Worm (Caenorhabditis elegans) whole organism, L2 larva: ENCODE measurements around the gene ccm-2.

ENCODE experiments used
- C34F6.9 ChIP-seq: fragments of 150-350 bp; optimal IDR thresholded peaks from 2 replicates; lab custom pipeline; 2014; ENCODE audit warnings: missing biosample characterization, missing genetic modification characterization
- F13H6.1 ChIP-seq: sonication (generic microtip); optimal IDR thresholded peaks from 2 replicates; lab custom pipeline; 2016; ENCODE audit warnings: missing genetic modification characterization, missing compliant biosample characterization
- R02D3.7 ChIP-seq: fragments of 150-350 bp; optimal IDR thresholded peaks from 2 replicates; lab custom pipeline; 2014; ENCODE audit warnings: missing biosample characterization, missing genetic modification characterization
- Y55F3AM.14 ChIP-seq: fragments of 200-800 bp; sonication (Bioruptor generic); optimal IDR thresholded peaks from 2 replicates; lab custom pipeline; 2018; ENCODE audit warnings: mild to moderate bottlenecking, missing genetic modification characterization, missing compliant biosample characterization
- aly-2 ChIP-seq: fragments of 150-350 bp; optimal IDR thresholded peaks from 2 replicates; lab custom pipeline; 2014; ENCODE audit warnings: missing biosample characterization, missing genetic modification characterization
- ama-1 ChIP-seq: fragments of 150-350 bp; optimal IDR thresholded peaks from 2 replicates; lab custom pipeline; 2018; ENCODE audit warnings: inconsistent platforms
- blmp-1 ChIP-seq: sonication (generic microtip); optimal IDR thresholded peaks from 2 replicates; lab custom pipeline; 2017; ENCODE audit warnings: missing genetic modification characterization, mild to moderate bottlenecking, missing compliant biosample characterization, antibody characterized with exemption, moderate library complexity; ENCODE audit not compliant: insufficient read depth
- ceh-16 ChIP-seq: fragments of 150-350 bp; optimal IDR thresholded peaks from 2 replicates; lab custom pipeline; 2014; ENCODE audit warnings: missing biosample characterization, missing genetic modification characterization
- ceh-82 ChIP-seq: fragments of 150-350 bp; optimal IDR thresholded peaks from 2 replicates; lab custom pipeline; 2014; ENCODE audit warnings: missing biosample characterization, missing genetic modification characterization
- crh-2 ChIP-seq: sonication (generic microtip); optimal IDR thresholded peaks from 2 replicates; lab custom pipeline; 2017; ENCODE audit warnings: missing biosample characterization, missing genetic modification characterization
- dmd-4 ChIP-seq: sonication (generic microtip); optimal IDR thresholded peaks from 2 replicates; lab custom pipeline; 2017; ENCODE audit warnings: missing biosample characterization, missing genetic modification characterization
- egl-27 ChIP-seq: sonication (generic microtip); optimal IDR thresholded peaks from 3 replicates; lab custom pipeline; 2017; ENCODE audit warnings: missing biosample characterization, missing genetic modification reagents, missing genetic modification characterization
- elt-1 ChIP-seq: fragments of 150-350 bp; optimal IDR thresholded peaks from 2 replicates; lab custom pipeline; 2014; ENCODE audit warnings: missing biosample characterization, missing genetic modification characterization
- fos-1 ChIP-seq: fragments of 150-350 bp; optimal IDR thresholded peaks from 2 replicates; lab custom pipeline; 2014; ENCODE audit warnings: missing biosample characterization, missing genetic modification characterization
- gmeb-1 ChIP-seq: fragments of 150-350 bp; optimal IDR thresholded peaks from 2 replicates; lab custom pipeline; 2014; ENCODE audit warnings: missing biosample characterization, missing genetic modification characterization
- lin-39 ChIP-seq: fragments of 150-350 bp; optimal IDR thresholded peaks from 2 replicates; lab custom pipeline; 2014; ENCODE audit warnings: missing biosample characterization, missing genetic modification reagents, missing genetic modification characterization
- mab-5 ChIP-seq: fragments of 150-350 bp; optimal IDR thresholded peaks from 2 replicates; lab custom pipeline; 2014; ENCODE audit warnings: missing biosample characterization, missing genetic modification characterization
- mdl-1 ChIP-seq, 2 experiments: fragments of 150-350 bp in 1 of 2; sonication (generic microtip) in 1 of 2; optimal IDR thresholded peaks; 2 replicates each; lab custom pipeline; 2017; ENCODE audit warnings: missing biosample characterization in 2 of 2, missing genetic modification characterization in 2 of 2
- nhr-10 ChIP-seq: sonication (generic microtip); optimal IDR thresholded peaks from 2 replicates; lab custom pipeline; 2017; ENCODE audit warnings: missing biosample characterization, missing genetic modification characterization
- nhr-12 ChIP-seq: fragments of 150-350 bp; optimal IDR thresholded peaks from 2 replicates; lab custom pipeline; 2014; ENCODE audit warnings: missing biosample characterization, missing genetic modification characterization
- nhr-129 ChIP-seq: fragments of 150-350 bp; optimal IDR thresholded peaks from 2 replicates; lab custom pipeline; 2014; ENCODE audit warnings: missing biosample characterization, missing genetic modification characterization
- nhr-21 ChIP-seq: fragments of 150-350 bp; optimal IDR thresholded peaks from 2 replicates; lab custom pipeline; 2014; ENCODE audit warnings: missing biosample characterization, missing genetic modification characterization
- nhr-23 ChIP-seq: fragments of 150-350 bp; optimal IDR thresholded peaks from 2 replicates; lab custom pipeline; 2014; ENCODE audit warnings: missing biosample characterization, missing genetic modification reagents, missing genetic modification characterization
- nhr-25 ChIP-seq: fragments of 150-350 bp; sonication (generic microtip); optimal IDR thresholded peaks from 3 replicates; lab custom pipeline; 2014; ENCODE audit warnings: missing biosample characterization, missing genetic modification characterization
- nhr-6 ChIP-seq: fragments of 150-350 bp; optimal IDR thresholded peaks from 2 replicates; lab custom pipeline; 2014; ENCODE audit warnings: missing biosample characterization, missing genetic modification characterization
- peb-1 ChIP-seq: fragments of 150-350 bp; optimal IDR thresholded peaks from 2 replicates; lab custom pipeline; 2014; ENCODE audit warnings: missing biosample characterization, missing genetic modification characterization
- sem-4 ChIP-seq: fragments of 150-350 bp; optimal IDR thresholded peaks from 2 replicates; lab custom pipeline; 2014; ENCODE audit warnings: missing biosample characterization, missing genetic modification reagents, missing genetic modification characterization
- sma-3 ChIP-seq: sonication (generic microtip); optimal IDR thresholded peaks from 2 replicates; lab custom pipeline; 2016; ENCODE audit warnings: missing genetic modification reagents, missing genetic modification characterization, missing compliant biosample characterization
- sma-9 ChIP-seq, 2 experiments: fragments of 150-350 bp in 1 of 2; sonication (generic microtip) in 1 of 2; optimal IDR thresholded peaks; 2 replicates each; lab custom pipeline; 2014 to 2016; ENCODE audit warnings: missing genetic modification characterization in 2 of 2, mild to moderate bottlenecking in 1 of 2, missing biosample characterization in 1 of 2, missing compliant biosample characterization in 1 of 2, missing genetic modification reagents in 1 of 2, moderate library complexity in 1 of 2
- snpc-4 ChIP-seq: fragments of 150-350 bp; optimal IDR thresholded peaks from 2 replicates; lab custom pipeline; 2014; ENCODE audit warnings: missing biosample characterization, missing genetic modification characterization
- unc-39 ChIP-seq: fragments of 150-350 bp; optimal IDR thresholded peaks from 2 replicates; lab custom pipeline; 2014; ENCODE audit warnings: missing biosample characterization, missing genetic modification characterization
- unc-55 ChIP-seq: fragments of 150-350 bp; sonication (generic microtip); optimal IDR thresholded peaks from 3 replicates; lab custom pipeline; 2014; ENCODE audit warnings: missing biosample characterization, missing genetic modification reagents, missing genetic modification characterization
- unc-62 ChIP-seq: fragments of 150-350 bp; optimal IDR thresholded peaks from 2 replicates; lab custom pipeline; 2014; ENCODE audit warnings: missing biosample characterization, missing genetic modification reagents, missing genetic modification characterization
- ztf-11 ChIP-seq: sonication (generic microtip); optimal IDR thresholded peaks from 2 replicates; lab custom pipeline; 2017; ENCODE audit warnings: missing biosample characterization, missing genetic modification characterization
- ztf-4 ChIP-seq: fragments of 150-350 bp; optimal IDR thresholded peaks from 2 replicates; lab custom pipeline; 2014; ENCODE audit warnings: missing biosample characterization, missing genetic modification characterization

Gene ccm-2

DNA sequence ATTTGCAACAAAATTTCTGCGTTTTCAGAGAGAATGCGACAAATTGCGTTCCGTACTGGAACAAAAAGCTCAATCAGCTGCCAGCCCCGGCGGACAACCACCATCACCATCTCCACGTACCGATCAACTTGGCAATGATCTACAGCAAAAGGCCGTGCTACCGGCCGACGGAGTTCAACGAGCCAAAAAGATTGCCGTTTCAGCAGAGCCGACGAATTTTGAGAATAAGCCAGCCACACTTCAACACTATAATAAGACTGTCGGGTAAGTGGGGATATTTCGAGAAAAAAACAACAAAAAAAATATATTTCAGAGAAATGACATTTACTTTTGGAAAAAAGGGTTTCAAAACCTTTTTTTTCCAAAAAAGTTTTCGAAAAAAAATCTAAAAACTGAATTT, 28.2 kb downstream of the ccm-2 start:
- TF ChIP-seq sma-9 (GFP tag; optimal IDR thresholded peaks at IDR 0.05; lab: Kevin White, UChicago) (no peak), sma-9 (tag; optimal IDR thresholded peaks at IDR 0.05; lab: Kevin White, UChicago) (no peak), nhr-10 (tag; lab: Kevin White, UChicago) (no peak), fos-1 (tag; lab: Kevin White, UChicago) (no peak)

DNA sequence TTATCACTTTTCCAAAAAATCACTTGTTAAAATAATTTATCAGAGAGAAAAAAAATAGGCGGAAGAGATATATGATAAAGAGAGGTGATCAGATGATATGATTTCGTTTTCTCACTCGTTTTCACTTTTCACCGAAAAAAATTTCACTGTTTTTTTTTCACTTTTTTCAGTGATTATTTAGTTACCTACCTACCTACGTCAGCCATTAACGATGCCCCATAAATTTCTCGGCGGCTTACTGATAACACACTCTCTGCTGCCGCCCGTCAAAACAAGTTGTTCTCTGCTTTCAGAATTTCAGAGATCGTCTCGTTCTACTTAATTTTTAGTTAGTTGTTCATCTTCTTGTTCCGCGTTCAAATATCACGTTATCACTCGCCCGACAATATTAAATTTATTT, 32.4 kb downstream of the ccm-2 start:
- TF ChIP-seq unc-62 (GFP tag; lab: Kevin White, UChicago) (no peak), ztf-11 (tag; lab: Kevin White, UChicago) (no peak), unc-39 (no peak), ceh-16 (no peak), Y55F3AM.14 (peak; percentile 22), ztf-4 (tag; lab: Kevin White, UChicago) (no peak), aly-2 (no peak), mdl-1 (tag; optimal IDR thresholded peaks at IDR 0.05; lab: Kevin White, UChicago) (no peak), ama-1 (no peak), nhr-129 (tag; lab: Kevin White, UChicago) (no peak), sem-4 (tag; lab: Kevin White, UChicago) (no peak), blmp-1 (tag; lab: Kevin White, UChicago) (peak; percentile 100), snpc-4 (tag; lab: Kevin White, UChicago) (no peak), sma-9 (GFP tag; optimal IDR thresholded peaks at IDR 0.05; lab: Kevin White, UChicago) (peak; percentile 67), sma-9 (tag; optimal IDR thresholded peaks at IDR 0.05; lab: Kevin White, UChicago) (no peak), F13H6.1 (tag; lab: Kevin White, UChicago) (no peak), nhr-12 (tag; lab: Kevin White, UChicago) (no peak), nhr-25 (peak; percentile 69), elt-1 (tag; lab: Kevin White, UChicago) (no peak), dmd-4 (tag; lab: Kevin White, UChicago) (no peak), mab-5 (tag; lab: Kevin White, UChicago) (no peak), nhr-21 (peak; percentile 36), fos-1 (tag; lab: Kevin White, UChicago) (peak; percentile 8), nhr-23 (tag; lab: Kevin White, UChicago) (no peak), sma-3 (peak; percentile 40)
- TF ChIP-seq, all 48 proteins: peak for 7

DNA sequence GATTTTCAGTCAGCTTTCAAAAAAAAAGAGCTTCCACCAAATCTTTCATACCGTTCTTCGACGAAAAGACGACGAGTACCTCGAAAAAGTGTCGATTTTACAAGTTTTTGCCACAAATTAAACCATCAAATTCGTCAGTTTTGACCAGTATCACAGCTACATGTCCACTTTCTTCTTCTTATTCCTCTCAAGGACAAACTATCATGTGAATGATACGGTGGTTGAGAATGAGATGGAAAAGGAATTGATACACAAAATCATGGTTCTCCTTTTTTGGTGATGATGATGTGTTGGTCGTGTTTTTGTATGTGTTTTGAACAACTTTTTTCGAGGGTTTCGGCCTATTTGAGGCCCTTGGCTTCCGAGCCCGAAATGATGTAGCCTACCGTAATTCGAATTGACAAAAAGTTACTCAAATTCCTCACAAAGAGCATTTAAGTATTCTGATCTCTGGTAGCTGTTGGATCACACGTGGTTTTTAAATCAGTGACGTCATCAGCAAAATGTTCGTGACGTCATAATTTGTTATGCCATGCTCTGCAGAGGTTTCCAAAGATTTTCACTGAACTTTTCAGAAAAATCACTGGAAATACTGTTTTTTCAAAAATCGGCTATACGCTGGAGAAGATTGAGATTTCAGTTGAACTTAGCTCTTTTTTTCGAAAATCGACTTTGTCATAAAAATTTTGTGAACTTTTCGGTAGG, 33.6 kb downstream of the ccm-2 start:
- peak; percentile 0 for TF ChIP-seq nhr-129 (tag; lab: Kevin White, UChicago)
- TF ChIP-seq nhr-25, result peak; percentile 16
- no peak for TF ChIP-seq dmd-4 (tag; lab: Kevin White, UChicago)
- no peak for TF ChIP-seq nhr-6
- TF ChIP-seq gmeb-1 (tag; lab: Kevin White, UChicago), result no peak
- TF ChIP-seq blmp-1 (tag; lab: Kevin White, UChicago), result peak; percentile 15
- TF ChIP-seq nhr-12 (tag; lab: Kevin White, UChicago), result no peak

DNA sequence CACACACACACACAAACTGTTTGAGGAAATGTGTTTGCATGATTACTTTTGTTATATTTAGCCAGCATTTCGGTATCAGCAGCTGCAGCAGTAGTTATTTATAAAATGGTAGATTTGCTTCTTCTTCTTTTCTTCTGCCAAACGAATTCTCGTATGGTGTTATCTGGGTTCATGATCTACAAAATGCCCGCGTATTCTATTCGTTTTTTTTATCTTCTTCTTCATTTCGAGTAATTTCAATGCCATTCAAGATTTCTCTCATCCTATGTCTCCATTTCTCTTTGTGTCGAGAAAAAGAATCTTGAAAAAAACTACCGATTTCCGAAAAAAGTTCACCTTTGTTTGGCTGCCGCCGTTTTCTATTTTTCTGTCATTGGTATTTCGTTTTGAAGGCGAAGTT, 34.6 kb downstream of the ccm-2 start:
- no peak for TF ChIP-seq R02D3.7 (tag; lab: Kevin White, UChicago)
- no peak for TF ChIP-seq ceh-16
- no peak for TF ChIP-seq aly-2
- no peak for TF ChIP-seq unc-39
- no peak for TF ChIP-seq unc-55 (GFP tag; lab: Kevin White, UChicago)
- peak; percentile 44 for TF ChIP-seq nhr-25
- TF ChIP-seq, all 48 proteins: peak for 1

DNA sequence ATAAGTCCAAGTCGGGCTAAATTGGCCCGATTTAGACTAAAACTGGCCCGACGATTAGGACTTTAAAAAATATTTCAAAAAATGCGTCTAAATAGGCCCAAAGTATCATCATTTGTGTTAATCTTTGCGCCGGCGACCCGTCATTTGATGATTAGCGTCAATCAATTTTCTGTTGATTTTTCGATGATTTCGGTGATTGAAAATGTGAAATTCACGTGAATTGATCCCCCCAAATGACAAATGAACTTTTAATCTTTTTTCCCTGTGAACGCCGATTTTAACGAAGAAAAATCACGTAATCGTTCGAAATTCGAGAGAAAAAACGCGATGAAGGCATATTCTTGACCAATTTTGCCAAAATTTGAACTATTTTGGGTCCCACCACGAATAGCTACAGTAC, 37.6 kb downstream of the ccm-2 start:
- no peak for TF ChIP-seq ceh-16
- TF ChIP-seq unc-55 (GFP tag; lab: Kevin White, UChicago), result no peak
- TF ChIP-seq sma-3, result peak; percentile 6
- peak; percentile 24 for TF ChIP-seq blmp-1 (tag; lab: Kevin White, UChicago)
- no peak for TF ChIP-seq nhr-23 (tag; lab: Kevin White, UChicago)
- no peak for TF ChIP-seq mdl-1 (tag; optimal IDR thresholded peaks at IDR 0.05; lab: Kevin White, UChicago)
- no peak for TF ChIP-seq unc-62 (GFP tag; lab: Kevin White, UChicago)
- TF ChIP-seq nhr-21, result peak; percentile 21
- TF ChIP-seq crh-2 (tag; lab: Kevin White, UChicago), result no peak
- TF ChIP-seq, all 48 proteins: peak for 3

DNA sequence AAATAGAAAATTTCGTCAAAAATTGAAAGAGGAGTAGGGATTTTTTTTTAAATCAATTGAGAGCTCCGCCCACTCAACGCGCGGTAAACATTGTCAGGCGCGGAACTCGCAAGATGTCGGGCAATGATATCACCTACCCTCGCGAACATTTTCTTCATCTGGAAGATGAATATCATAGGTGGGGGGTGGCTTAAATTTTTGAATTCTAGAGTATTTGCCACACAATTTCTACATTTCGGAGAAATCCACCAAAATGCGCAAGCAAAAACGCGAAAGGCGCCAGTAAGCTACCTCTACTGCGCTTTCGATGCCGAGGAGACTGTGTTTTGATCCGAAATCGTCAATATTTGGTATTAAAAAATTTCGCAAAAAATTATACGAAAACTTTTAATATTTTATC, 44.1 kb downstream of the ccm-2 start:
- TF ChIP-seq ceh-82 (tag; lab: Kevin White, UChicago), result no peak
- no peak for TF ChIP-seq F13H6.1 (tag; lab: Kevin White, UChicago)
- TF ChIP-seq egl-27 (tag; lab: Kevin White, UChicago), result no peak
- TF ChIP-seq nhr-6, result no peak
- TF ChIP-seq peb-1 (tag; lab: Kevin White, UChicago), result no peak
- TF ChIP-seq C34F6.9, result no peak
- TF ChIP-seq nhr-25, result no peak
- TF ChIP-seq elt-1 (tag; lab: Kevin White, UChicago), result no peak
- no peak for TF ChIP-seq mab-5 (tag; lab: Kevin White, UChicago)
- no peak for TF ChIP-seq lin-39 (tag; lab: Kevin White, UChicago)
- TF ChIP-seq, all 48 proteins: peak for 0
